Worm (Caenorhabditis elegans) whole organism, mixed stage, embryonic: Measurements from ENCODE around the gene C32H11.4.
"Not testable (repeated sequence)": the region's sequence is repeated elsewhere in the genome, so short reads cannot be mapped to it uniquely, and the experiment has no call there.

ENCODE experiments used
- bed-3 ChIP-seq: fragments of 200-800 bp; sonication (Bioruptor generic); optimal IDR thresholded peaks from 3 replicates; lab custom pipeline; 2018; ENCODE audit warnings: mild to moderate bottlenecking, missing genetic modification characterization, moderate library complexity, missing compliant biosample characterization
- blmp-1 ChIP-seq: fragments of 150-350 bp; optimal IDR thresholded peaks from 2 replicates; lab custom pipeline; 2014; ENCODE audit warnings: missing biosample characterization, missing genetic modification characterization
- ceh-39 ChIP-seq: fragments of 150-350 bp; optimal IDR thresholded peaks from 2 replicates; lab custom pipeline; 2014; ENCODE audit warnings: missing biosample characterization, missing genetic modification characterization
- ceh-43 ChIP-seq: fragments of 200-800 bp; sonication (Bioruptor generic); optimal IDR thresholded peaks from 2 replicates; lab custom pipeline; 2018; ENCODE audit warnings: mild to moderate bottlenecking, missing genetic modification characterization, moderate library complexity, missing compliant biosample characterization
- ceh-83 ChIP-seq: fragments of 200-800 bp; sonication (Bioruptor generic); optimal IDR thresholded peaks from 2 replicates; lab custom pipeline; 2018; ENCODE audit warnings: mild to moderate bottlenecking, missing genetic modification characterization, missing compliant biosample characterization
- ces-1 ChIP-seq: fragments of 150-350 bp; optimal IDR thresholded peaks from 2 replicates; lab custom pipeline; 2014; ENCODE audit warnings: missing biosample characterization, missing genetic modification reagents, missing genetic modification characterization
- cnd-1 ChIP-seq: fragments of 200-800 bp; sonication (Bioruptor generic); optimal IDR thresholded peaks from 2 replicates; lab custom pipeline; 2018; ENCODE audit warnings: mild to moderate bottlenecking, missing genetic modification characterization, missing compliant biosample characterization
- drap-1 ChIP-seq: fragments of 200-800 bp; sonication (Bioruptor generic); optimal IDR thresholded peaks from 3 replicates; lab custom pipeline; 2018; ENCODE audit warnings: mild to moderate bottlenecking, missing genetic modification characterization, missing compliant biosample characterization
- elt-1 ChIP-seq: sonication (generic microtip); optimal IDR thresholded peaks from 2 replicates; lab custom pipeline; 2017; ENCODE audit warnings: missing genetic modification characterization, mild to moderate bottlenecking, missing compliant biosample characterization, antibody characterized with exemption, moderate library complexity, borderline replicate concordance; ENCODE audit not compliant: insufficient read depth
- flh-1 ChIP-seq: fragments of 200-800 bp; sonication (Bioruptor generic); optimal IDR thresholded peaks from 2 replicates; lab custom pipeline; 2018; ENCODE audit warnings: mild to moderate bottlenecking, missing genetic modification characterization, moderate library complexity, missing compliant biosample characterization
- ham-2 ChIP-seq: fragments of 200-800 bp; sonication (Bioruptor generic); optimal IDR thresholded peaks from 2 replicates; lab custom pipeline; 2018; ENCODE audit warnings: mild to moderate bottlenecking, missing genetic modification characterization, missing compliant biosample characterization
- hlh-1 ChIP-seq: fragments of 150-350 bp; optimal IDR thresholded peaks from 2 replicates; lab custom pipeline; 2014; ENCODE audit warnings: missing biosample characterization, missing genetic modification reagents, missing genetic modification characterization
- lin-13 ChIP-seq: fragments of 150-350 bp; optimal IDR thresholded peaks from 2 replicates; lab custom pipeline; 2014; ENCODE audit warnings: missing biosample characterization, missing genetic modification characterization
- lin-32 ChIP-seq: fragments of 200-800 bp; sonication (Bioruptor generic); optimal IDR thresholded peaks from 2 replicates; lab custom pipeline; 2018; ENCODE audit warnings: mild to moderate bottlenecking, missing genetic modification characterization, missing compliant biosample characterization
- lsy-2 ChIP-seq: fragments of 150-350 bp; optimal IDR thresholded peaks from 2 replicates; lab custom pipeline; 2014; ENCODE audit warnings: missing biosample characterization, missing genetic modification characterization
- mab-5 ChIP-seq: fragments of 150-350 bp; optimal IDR thresholded peaks from 2 replicates; lab custom pipeline; 2014; ENCODE audit warnings: missing biosample characterization, missing genetic modification characterization
- mep-1 ChIP-seq: fragments of 150-350 bp; optimal IDR thresholded peaks from 2 replicates; lab custom pipeline; 2017; ENCODE audit warnings: missing biosample characterization, missing genetic modification reagents, missing genetic modification characterization, inconsistent platforms
- mls-2 ChIP-seq: sonication (generic microtip); optimal IDR thresholded peaks from 2 replicates; lab custom pipeline; 2016; ENCODE audit warnings: mild to moderate bottlenecking, missing genetic modification characterization, moderate library complexity, missing compliant biosample characterization
- nhr-12 ChIP-seq: fragments of 150-350 bp; optimal IDR thresholded peaks from 2 replicates; lab custom pipeline; 2014; ENCODE audit warnings: missing biosample characterization, missing genetic modification characterization
- nhr-2 ChIP-seq: fragments of 150-350 bp; optimal IDR thresholded peaks from 2 replicates; lab custom pipeline; 2014; ENCODE audit warnings: missing biosample characterization, missing genetic modification characterization
- nhr-237 ChIP-seq: fragments of 150-350 bp; optimal IDR thresholded peaks from 2 replicates; lab custom pipeline; 2014; ENCODE audit warnings: missing biosample characterization, missing genetic modification characterization
- nhr-28 ChIP-seq: fragments of 150-350 bp; optimal IDR thresholded peaks from 2 replicates; lab custom pipeline; 2014; ENCODE audit warnings: missing biosample characterization, missing genetic modification characterization
- nhr-76 ChIP-seq: sonication (generic microtip); optimal IDR thresholded peaks from 2 replicates; lab custom pipeline; 2017; ENCODE audit warnings: missing biosample characterization, missing genetic modification characterization
- pha-4 ChIP-seq: fragments of 150-350 bp; optimal IDR thresholded peaks from 2 replicates; lab custom pipeline; 2018; ENCODE audit warnings: missing biosample characterization, missing genetic modification reagents, missing genetic modification characterization
- sem-2 ChIP-seq: fragments of 200-800 bp; sonication (Bioruptor generic); optimal IDR thresholded peaks from 2 replicates; lab custom pipeline; 2018; ENCODE audit warnings: mild to moderate bottlenecking, missing genetic modification characterization, missing compliant biosample characterization
- sptf-1 ChIP-seq: sonication (generic microtip); optimal IDR thresholded peaks from 2 replicates; lab custom pipeline; 2017; ENCODE audit warnings: mild to moderate bottlenecking, missing genetic modification characterization, moderate library complexity, missing compliant biosample characterization
- tbx-8 ChIP-seq: fragments of 200-800 bp; sonication (Bioruptor generic); optimal IDR thresholded peaks from 2 replicates; lab custom pipeline; 2018; ENCODE audit warnings: mild to moderate bottlenecking, missing genetic modification characterization, moderate library complexity, missing compliant biosample characterization
- unc-120 ChIP-seq: sonication (generic microtip); optimal IDR thresholded peaks from 2 replicates; lab custom pipeline; 2017; ENCODE audit warnings: missing genetic modification characterization, missing compliant biosample characterization; ENCODE audit not compliant: poor library complexity, severe bottlenecking
- unc-39 ChIP-seq: fragments of 150-350 bp; optimal IDR thresholded peaks from 2 replicates; lab custom pipeline; 2014; ENCODE audit warnings: missing biosample characterization, missing genetic modification characterization
- zip-8 ChIP-seq: fragments of 150-350 bp; optimal IDR thresholded peaks from 2 replicates; lab custom pipeline; 2014; ENCODE audit warnings: missing biosample characterization, missing genetic modification characterization
- ztf-11 ChIP-seq: fragments of 150-350 bp; optimal IDR thresholded peaks from 2 replicates; lab custom pipeline; 2014; ENCODE audit warnings: missing biosample characterization, missing genetic modification characterization

The C32H11.4 gene

DNA sequence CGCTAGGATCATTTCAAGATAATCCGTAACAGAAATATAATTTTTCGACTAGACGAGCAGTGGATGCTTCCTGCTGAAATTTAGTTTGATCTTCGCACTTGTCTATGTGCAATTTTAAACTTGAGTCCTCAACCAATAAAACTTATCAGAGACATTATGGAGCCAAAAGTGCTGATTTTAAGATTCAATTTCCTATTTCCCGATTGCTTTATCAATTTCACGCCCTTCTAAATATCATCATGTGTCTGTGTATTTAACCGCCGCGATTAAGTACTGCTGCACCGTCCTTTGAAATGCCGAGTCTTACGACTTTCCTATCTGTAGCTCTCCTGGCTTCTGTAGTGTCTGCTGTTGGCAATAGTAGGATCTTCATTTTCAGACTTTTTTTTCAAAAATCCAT, at the start of gene C32H11.4:
TSS of gene C32H11.4 (plus strand) at position 238 of the 400 bp plus-strand sequence.
- TF ChIP-seq ces-1 (GFP tag; lab: Kevin White, UChicago) (no peak), nhr-2 (tag; lab: Kevin White, UChicago) (no peak), zip-8 (tag; lab: Kevin White, UChicago) (no peak), ceh-39 (tag; lab: Kevin White, UChicago) (no peak), blmp-1 (tag; lab: Kevin White, UChicago) (no peak), lin-13 (tag; lab: Kevin White, UChicago) (no peak), nhr-28 (tag; lab: Kevin White, UChicago) (no peak), mls-2 (tag; lab: Kevin White, UChicago) (no peak), mep-1 (no peak), flh-1 (GFP tag; lab: Kevin White, UChicago) (no peak), cnd-1 (tag; lab: Kevin White, UChicago) (no peak), ztf-11 (tag; lab: Kevin White, UChicago) (no peak), bed-3 (GFP tag; lab: Kevin White, UChicago) (no peak), ham-2 (GFP tag; lab: Kevin White, UChicago) (no peak), lsy-2 (no peak), sem-2 (no peak), nhr-76 (tag; lab: Kevin White, UChicago) (no peak), nhr-12 (tag; lab: Kevin White, UChicago) (no peak), pha-4 (tag; lab: Kevin White, UChicago) (no peak)

DNA sequence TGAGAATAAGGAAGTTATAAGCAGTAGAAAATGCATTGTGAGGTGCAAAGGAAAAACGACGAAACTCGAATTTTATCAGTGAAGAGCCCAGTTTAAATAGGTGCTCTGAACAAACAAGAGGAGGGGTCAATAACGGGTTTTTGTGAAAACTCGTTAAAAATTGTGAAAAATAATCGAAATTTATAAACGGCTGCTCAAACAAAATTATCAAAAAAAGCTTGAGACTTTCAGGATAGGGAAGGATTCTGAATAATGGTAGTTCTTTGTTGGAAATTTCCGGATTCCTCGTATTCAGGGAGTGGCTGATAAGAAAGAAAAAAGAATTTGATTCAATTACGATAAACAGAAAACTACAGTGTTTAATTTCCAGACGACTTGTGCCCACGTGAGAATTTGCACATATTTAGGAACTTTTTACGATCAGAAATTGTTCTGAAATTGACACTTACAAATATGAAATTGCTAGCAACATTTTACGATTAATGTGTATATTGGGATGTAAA, 49.6 kb upstream of the C32H11.4 start, which contains the start of gene clec-187:
TSS of gene clec-187 (minus strand) at position 51 of the 503 bp plus-strand sequence.
- TF ChIP-seq lin-13 (tag; lab: Kevin White, UChicago) (no peak), elt-1 (tag; lab: Kevin White, UChicago) (no peak), nhr-28 (tag; lab: Kevin White, UChicago) (no peak)

DNA sequence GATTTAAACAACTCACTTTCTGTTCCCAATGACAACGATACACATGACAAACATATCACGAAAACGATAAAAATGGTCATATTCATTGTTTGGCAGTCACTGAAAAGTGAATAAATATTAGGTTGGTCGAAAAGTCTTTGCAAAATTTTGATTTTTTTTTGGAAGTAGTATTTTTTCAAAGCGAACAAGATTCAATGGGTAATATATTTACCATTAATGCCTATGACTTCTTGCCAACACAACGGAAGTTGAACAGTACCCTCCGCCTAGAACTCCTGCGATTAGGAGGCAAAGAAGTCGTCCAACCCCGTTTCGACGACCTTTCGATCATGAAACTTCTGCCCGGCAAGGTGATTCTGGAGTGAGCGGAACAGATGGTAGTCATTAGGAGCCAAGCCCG, 45.8 kb upstream of the C32H11.4 start, which contains the start of gene ZK896.1:
TSS of gene ZK896.1 (minus strand) at position 101 of the 400 bp plus-strand sequence.
- not testable (repeated sequence) for TF ChIP-seq ceh-83 (GFP tag; lab: Kevin White, UChicago); nhr-28 (tag; lab: Kevin White, UChicago); flh-1 (GFP tag; lab: Kevin White, UChicago)

- TF ChIP-seq unc-120 (tag; lab: Kevin White, UChicago): no peak
- no peak for TF ChIP-seq ztf-11 (tag; lab: Kevin White, UChicago)
- TF ChIP-seq nhr-2 (tag; lab: Kevin White, UChicago): no peak
- TF ChIP-seq tbx-8 (GFP tag; lab: Kevin White, UChicago): no peak
- no peak for TF ChIP-seq pha-4 (tag; lab: Kevin White, UChicago)
- TF ChIP-seq lin-32 (GFP tag; lab: Kevin White, UChicago): no peak
- TF ChIP-seq mep-1: no peak
- TF ChIP-seq sem-2: no peak
- TF ChIP-seq mab-5 (tag; lab: Kevin White, UChicago): no peak
- no peak for TF ChIP-seq mls-2 (tag; lab: Kevin White, UChicago)
- TF ChIP-seq cnd-1 (tag; lab: Kevin White, UChicago): no peak
- no peak for TF ChIP-seq nhr-237 (tag; lab: Kevin White, UChicago)
- no peak for TF ChIP-seq unc-39 (tag; lab: Kevin White, UChicago)
- no peak for TF ChIP-seq ces-1 (GFP tag; lab: Kevin White, UChicago)
- TF ChIP-seq elt-1 (tag; lab: Kevin White, UChicago): no peak
- TF ChIP-seq ceh-43 (GFP tag; lab: Kevin White, UChicago): no peak
- TF ChIP-seq drap-1: no peak
- TF ChIP-seq hlh-1 (tag; lab: Kevin White, UChicago): no peak
- TF ChIP-seq, all 35 proteins: peak for 0
These were observed 44.5 kb upstream of the C32H11.4 start for ce11 chrIV:12876558-12876957.

DNA sequence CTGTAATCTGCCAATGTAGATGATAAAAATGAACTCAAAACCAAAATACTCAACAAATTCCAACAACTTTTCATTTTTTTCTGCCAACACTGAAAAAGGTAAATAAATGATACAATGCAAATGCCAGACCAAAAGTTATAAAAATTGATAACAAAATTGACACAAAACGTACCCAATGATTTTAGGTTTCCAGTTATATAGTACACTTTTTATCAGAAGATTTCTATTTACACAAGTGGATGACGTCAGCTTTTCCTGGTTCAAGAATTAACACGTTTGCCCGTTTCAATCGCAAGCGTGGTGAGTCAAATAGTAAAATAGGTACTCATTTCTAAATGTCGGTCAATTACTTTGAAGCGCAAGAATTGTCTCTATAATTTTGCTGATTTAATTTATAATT, 41.5 kb upstream of the C32H11.4 start, which contains the start of gene ZK896.5:
TSS of gene ZK896.5 (minus strand) at position 89 of the 400 bp plus-strand sequence.
- TF ChIP-seq ham-2 (GFP tag; lab: Kevin White, UChicago) (no peak), sptf-1 (tag; lab: Kevin White, UChicago) (no peak)
